Worm (Caenorhabditis elegans) whole organism, L4 larva: ENCODE results near the gene msi-1.

Experiments
- D1046.2 ChIP-seq: fragments of 200-800 bp; sonication (Bioruptor generic); IDR thresholded peaks from 2 replicates; pipeline ENCODE4 v1.3.6; 2022; ENCODE audit warnings: missing genetic modification characterization, missing compliant biosample characterization
- F37D6.2 ChIP-seq: sonication (generic microtip); optimal IDR thresholded peaks from 2 replicates; lab custom pipeline; 2016; ENCODE audit warnings: mild to moderate bottlenecking, missing genetic modification characterization, missing compliant biosample characterization
- F49E8.2 ChIP-seq: sonication (generic microtip); optimal IDR thresholded peaks from 2 replicates; lab custom pipeline; 2016; ENCODE audit warnings: missing compliant biosample characterization, mild to moderate bottlenecking, missing genetic modification characterization, borderline replicate concordance
- Y105C5A.15 ChIP-seq: fragments of 200-800 bp; sonication (Bioruptor generic); IDR thresholded peaks from 2 replicates; pipeline ENCODE4 v1.3.6; 2022; ENCODE audit warnings: missing genetic modification characterization, missing compliant biosample characterization
- Y48G9A.11 ChIP-seq: fragments of 200-800 bp; sonication (Bioruptor generic); IDR thresholded peaks from 2 replicates; pipeline ENCODE4 v1.3.6; 2022; ENCODE audit warnings: missing genetic modification reagents, missing genetic modification characterization, missing compliant biosample characterization
- aha-1 ChIP-seq: fragments of 150-350 bp; peaks from one replicate; lab custom pipeline; 2014; ENCODE audit warnings: missing biosample characterization, missing genetic modification characterization
- ama-1 ChIP-seq: fragments of 150-350 bp; optimal IDR thresholded peaks from 2 replicates; lab custom pipeline; 2014; ENCODE audit warnings: inconsistent platforms, mixed read lengths
- arid-1 ChIP-seq: fragments of 200-800 bp; sonication (Bioruptor generic); conservative IDR thresholded peaks from 2 replicates; pipeline ENCODE4 v1.3.6; 2022; ENCODE audit warnings: missing genetic modification reagents, missing genetic modification characterization, missing compliant biosample characterization
- attf-4 ChIP-seq: sonication (generic microtip); optimal IDR thresholded peaks from 3 replicates; lab custom pipeline; 2017; ENCODE audit warnings: missing biosample characterization, missing genetic modification characterization
- ceh-62 ChIP-seq: sonication (generic microtip); optimal IDR thresholded peaks from 2 replicates; lab custom pipeline; 2017; ENCODE audit warnings: missing biosample characterization, missing genetic modification characterization
- ces-1 ChIP-seq: fragments of 150-350 bp; sonication (generic microtip); optimal IDR thresholded peaks from 4 replicates; lab custom pipeline; 2014; ENCODE audit warnings: missing biosample characterization, missing genetic modification reagents, missing genetic modification characterization
- ctbp-1 ChIP-seq: fragments of 200-800 bp; sonication (Bioruptor generic); IDR thresholded peaks from 2 replicates; pipeline ENCODE4 v1.3.6; 2022; ENCODE audit warnings: missing genetic modification reagents, missing genetic modification characterization, missing compliant biosample characterization
- daf-16 ChIP-seq, 3 experiments: sonication (generic microtip); optimal IDR thresholded peaks; 2 replicates each; lab custom pipeline; 2016 to 2017; ENCODE audit warnings: missing genetic modification characterization in 3 of 3, missing genetic modification reagents in 3 of 3, mild to moderate bottlenecking in 2 of 3, missing compliant biosample characterization in 2 of 3, missing biosample characterization in 1 of 3, moderate library complexity in 1 of 3
- daf-19 ChIP-seq: fragments of 200-800 bp; sonication (Bioruptor generic); conservative IDR thresholded peaks from 2 replicates; pipeline ENCODE4 v1.3.6; 2022; ENCODE audit warnings: missing genetic modification characterization, missing compliant biosample characterization
- dmd-6 ChIP-seq: fragments of 200-800 bp; sonication (Bioruptor generic); IDR thresholded peaks from 2 replicates; pipeline ENCODE4 v1.3.6; 2022; ENCODE audit warnings: missing genetic modification reagents, missing genetic modification characterization, missing compliant biosample characterization
- dmd-8 ChIP-seq: fragments of 200-800 bp; sonication (Bioruptor generic); IDR thresholded peaks from 2 replicates; pipeline ENCODE4 v1.3.6; 2022; ENCODE audit warnings: missing genetic modification characterization, missing compliant biosample characterization
- dpl-1 ChIP-seq: fragments of 150-350 bp; optimal IDR thresholded peaks from 2 replicates; lab custom pipeline; 2014; ENCODE audit warnings: missing biosample characterization, missing genetic modification reagents, missing genetic modification characterization
- dve-1 ChIP-seq: sonication (generic microtip); optimal IDR thresholded peaks from 2 replicates; lab custom pipeline; 2017; ENCODE audit warnings: antibody characterized with exemption, mild to moderate bottlenecking, missing genetic modification characterization, missing compliant biosample characterization; ENCODE audit not compliant: insufficient read depth
- fkh-10 ChIP-seq: fragments of 150-350 bp; optimal IDR thresholded peaks from 2 replicates; lab custom pipeline; 2014; ENCODE audit warnings: missing biosample characterization, missing genetic modification reagents, missing genetic modification characterization
- hlh-11 ChIP-seq: fragments of 200-800 bp; sonication (Bioruptor generic); optimal IDR thresholded peaks from 2 replicates; lab custom pipeline; 2018; ENCODE audit warnings: mild to moderate bottlenecking, missing genetic modification characterization, missing compliant biosample characterization
- hlh-30 ChIP-seq: sonication (generic microtip); optimal IDR thresholded peaks from 2 replicates; lab custom pipeline; 2017; ENCODE audit warnings: antibody characterized with exemption, mild to moderate bottlenecking, missing genetic modification characterization, missing compliant biosample characterization; ENCODE audit not compliant: insufficient read depth
- jun-1 ChIP-seq: fragments of 150-350 bp; optimal IDR thresholded peaks from 2 replicates; lab custom pipeline; 2014; ENCODE audit warnings: missing biosample characterization, missing genetic modification reagents, missing genetic modification characterization
- lin-13 ChIP-seq: fragments of 150-350 bp; optimal IDR thresholded peaks from 2 replicates; lab custom pipeline; 2014; ENCODE audit warnings: missing biosample characterization, missing genetic modification reagents, missing genetic modification characterization
- lin-29 ChIP-seq: fragments of 200-800 bp; sonication (Bioruptor generic); IDR thresholded peaks from 2 replicates; pipeline ENCODE4 v1.3.6; 2022; ENCODE audit warnings: missing genetic modification reagents, missing genetic modification characterization, missing compliant biosample characterization
- mdl-1 ChIP-seq, 2 experiments: fragments of 150-350 bp in 1 of 2; sonication (generic microtip) in 1 of 2; optimal IDR thresholded peaks; 2 replicates each; lab custom pipeline; 2014 to 2017; ENCODE audit warnings: missing biosample characterization in 2 of 2, missing genetic modification characterization in 2 of 2
- mes-2 ChIP-seq: sonication (generic microtip); optimal IDR thresholded peaks from 2 replicates; lab custom pipeline; 2016; ENCODE audit warnings: missing genotype, mild to moderate bottlenecking, missing genetic modification characterization, missing compliant biosample characterization; ENCODE audit not compliant: poor library complexity, severe bottlenecking
- nhr-11 ChIP-seq: fragments of 150-350 bp; optimal IDR thresholded peaks from 2 replicates; lab custom pipeline; 2014; ENCODE audit warnings: missing biosample characterization, missing genetic modification characterization
- nhr-111 ChIP-seq: fragments of 200-800 bp; sonication (Bioruptor generic); optimal IDR thresholded peaks from 2 replicates; lab custom pipeline; 2018; ENCODE audit warnings: mild to moderate bottlenecking, missing genetic modification characterization, missing compliant biosample characterization
- nhr-237 ChIP-seq: sonication (generic microtip); optimal IDR thresholded peaks from 2 replicates; lab custom pipeline; 2017; ENCODE audit warnings: missing biosample characterization, missing genetic modification characterization
- nhr-28 ChIP-seq: fragments of 150-350 bp; optimal IDR thresholded peaks from 2 replicates; lab custom pipeline; 2014; ENCODE audit warnings: missing biosample characterization, missing genetic modification characterization
- php-3 ChIP-seq: fragments of 200-800 bp; sonication (Bioruptor generic); IDR thresholded peaks from 2 replicates; pipeline ENCODE4 v1.3.6; 2022; ENCODE audit warnings: missing genetic modification reagents, missing genetic modification characterization, missing compliant biosample characterization
- pqm-1 ChIP-seq: sonication (generic microtip); optimal IDR thresholded peaks from 2 replicates; lab custom pipeline; 2017; ENCODE audit warnings: missing biosample characterization, missing genetic modification characterization
- rbr-2 ChIP-seq: sonication (generic microtip); optimal IDR thresholded peaks from 2 replicates; lab custom pipeline; 2016; ENCODE audit warnings: missing genotype, missing genetic modification characterization, missing compliant biosample characterization
- set-16 ChIP-seq: fragments of 200-800 bp; sonication (Bioruptor generic); IDR thresholded peaks from 2 replicates; pipeline ENCODE4 v1.3.6; 2022; ENCODE audit warnings: missing genetic modification reagents, missing genetic modification characterization, missing compliant biosample characterization
- spr-1 ChIP-seq: sonication (generic microtip); optimal IDR thresholded peaks from 2 replicates; lab custom pipeline; 2016; ENCODE audit warnings: mild to moderate bottlenecking, missing genetic modification characterization, missing compliant biosample characterization
- tag-97 ChIP-seq: fragments of 200-800 bp; sonication (Bioruptor generic); IDR thresholded peaks from 2 replicates; pipeline ENCODE4 v1.3.6; 2022; ENCODE audit warnings: missing genetic modification characterization, missing compliant biosample characterization
- unc-130 ChIP-seq: sonication (generic microtip); optimal IDR thresholded peaks from 2 replicates; lab custom pipeline; 2016; ENCODE audit warnings: missing genetic modification reagents, missing genetic modification characterization, missing compliant biosample characterization
- unc-62 ChIP-seq, 3 experiments: fragments of 150-350 bp in 1 of 3; sonication (generic microtip); optimal IDR thresholded peaks in 2 of 3; peaks in 1 of 3; 1 replicate in 1 of 3; 2 replicates in 2 of 3; lab custom pipeline; 2014 to 2017; ENCODE audit warnings: missing biosample characterization in 3 of 3, missing genetic modification characterization in 3 of 3, missing genetic modification reagents in 3 of 3, missing genotype in 1 of 3
- zfp-3 ChIP-seq: fragments of 200-800 bp; sonication (Bioruptor generic); conservative IDR thresholded peaks from 2 replicates; pipeline ENCODE4 v1.3.6; 2022; ENCODE audit warnings: missing genetic modification reagents, missing genetic modification characterization, missing compliant biosample characterization
- zip-2 ChIP-seq: fragments of 150-350 bp; optimal IDR thresholded peaks from 2 replicates; lab custom pipeline; 2014; ENCODE audit warnings: missing biosample characterization, missing genetic modification characterization

Gene msi-1

DNA sequence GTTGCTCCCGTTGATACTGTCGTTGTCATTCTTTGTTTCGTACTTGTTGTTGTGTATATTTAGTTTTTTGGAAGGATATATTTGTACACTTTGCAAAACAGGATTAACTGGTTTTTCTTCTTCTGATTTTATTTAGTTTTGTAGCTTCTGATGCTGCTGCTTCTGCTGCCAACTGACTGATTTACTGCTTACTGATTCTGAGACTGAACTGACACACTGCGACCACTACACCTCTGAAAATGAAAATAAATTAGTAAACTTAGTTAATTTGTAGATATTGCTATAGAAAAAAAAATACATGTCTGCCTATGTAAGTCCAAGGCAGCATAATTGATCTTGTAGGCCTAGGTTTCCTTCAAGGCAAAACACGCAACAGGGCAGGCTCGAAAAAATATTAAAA, 3.5 kb downstream of the msi-1 start, which contains the start of gene R10E9.4:
Gene R10E9.4 (minus strand): TSS at position 101 of the 400 bp plus-strand sequence.
- TF ChIP-seq F49E8.2 (tag; lab: Kevin White, UChicago) (no peak), aha-1 (tag; lab: Kevin White, UChicago) (peak; percentile 41), rbr-2 (tag; lab: Kevin White, UChicago) (no peak)

DNA sequence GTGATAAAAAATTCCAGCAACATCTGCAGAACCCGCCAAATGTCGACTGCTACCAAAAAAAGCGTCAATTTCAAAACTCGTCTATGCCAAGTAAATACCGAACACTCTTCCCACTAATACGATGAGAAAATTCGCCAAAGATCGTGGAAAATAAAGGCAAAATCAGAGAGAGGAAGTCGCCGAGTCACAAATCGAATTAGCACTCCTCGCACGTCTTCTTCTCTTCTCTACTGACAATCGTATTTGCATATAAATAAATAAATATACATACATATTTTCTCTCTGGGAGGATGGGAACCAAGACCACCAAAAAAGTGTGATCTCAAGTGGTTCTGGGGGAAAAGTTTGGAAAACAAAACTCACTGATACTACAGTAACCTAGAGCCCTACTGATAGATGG, 5.8 kb downstream of the msi-1 start:
- TF ChIP-seq daf-19 (GFP tag; lab: Robert Waterston, UW) (no peak), ces-1 (GFP tag; lab: Kevin White, UChicago) (peak; percentile 79), dpl-1 (GFP tag; lab: Kevin White, UChicago) (no peak)

DNA sequence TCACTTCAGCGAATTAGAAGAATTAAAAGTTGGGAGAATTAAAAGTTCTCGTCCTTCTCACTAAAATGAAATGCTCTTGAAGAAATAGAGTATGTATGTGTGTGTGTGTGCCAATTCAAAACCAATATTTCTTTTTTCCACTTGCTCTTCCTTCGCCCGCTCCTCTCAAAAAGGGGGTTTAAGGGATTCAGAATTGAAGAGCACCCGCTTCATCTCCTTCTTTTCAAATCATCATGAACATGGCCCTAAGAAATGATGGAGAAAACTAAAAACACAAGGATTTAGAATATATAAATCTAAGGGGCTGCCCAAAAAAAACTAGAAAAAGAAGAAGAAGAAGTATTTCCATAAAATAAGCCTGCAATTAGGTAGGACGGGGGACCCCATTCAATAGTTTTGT, 7.1 kb downstream of the msi-1 start:
- no peak for TF ChIP-seq arid-1 (GFP tag; lab: Robert Waterston, UW)
- no peak for TF ChIP-seq fkh-10 (GFP tag; lab: Kevin White, UChicago)
- no peak for TF ChIP-seq Y48G9A.11 (GFP tag; lab: Robert Waterston, UW)
- peak in 1 of 2 experiments; percentile 91 for TF ChIP-seq unc-62 (GFP tag; optimal IDR thresholded peaks at IDR 0.05 in 1 of 2; lab: Kevin White, UChicago)
- no peak for TF ChIP-seq unc-62 (tag; optimal IDR thresholded peaks at IDR 0.05; lab: Kevin White, UChicago)

DNA sequence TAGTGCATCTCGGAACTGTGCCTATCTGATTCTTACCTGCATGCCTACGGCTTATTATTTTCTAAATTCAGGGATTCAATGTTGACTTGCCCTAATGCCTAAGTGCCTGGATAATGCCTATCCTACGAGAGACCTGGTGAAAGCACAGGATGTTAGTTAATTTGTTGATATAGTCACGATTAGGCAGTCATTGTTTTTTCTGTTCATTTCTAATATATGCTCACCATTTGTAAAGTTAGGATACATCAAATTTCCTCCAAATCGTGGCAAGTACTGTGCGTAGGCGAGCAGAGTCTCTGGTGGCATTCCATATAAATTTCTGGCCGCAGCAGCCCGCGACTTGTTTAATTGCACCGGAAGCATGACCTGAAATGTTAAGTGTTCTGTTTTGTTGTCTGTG, 10.0 kb downstream of the msi-1 start:
- TF ChIP-seq spr-1 (tag; lab: Kevin White, UChicago) = no peak
- TF ChIP-seq unc-62 (GFP tag; optimal IDR thresholded peaks at IDR 0.05 in 1 of 2; lab: Kevin White, UChicago) = peak in 1 of 2 experiments; percentile 93
- TF ChIP-seq unc-62 (tag; optimal IDR thresholded peaks at IDR 0.05; lab: Kevin White, UChicago) = no peak

DNA sequence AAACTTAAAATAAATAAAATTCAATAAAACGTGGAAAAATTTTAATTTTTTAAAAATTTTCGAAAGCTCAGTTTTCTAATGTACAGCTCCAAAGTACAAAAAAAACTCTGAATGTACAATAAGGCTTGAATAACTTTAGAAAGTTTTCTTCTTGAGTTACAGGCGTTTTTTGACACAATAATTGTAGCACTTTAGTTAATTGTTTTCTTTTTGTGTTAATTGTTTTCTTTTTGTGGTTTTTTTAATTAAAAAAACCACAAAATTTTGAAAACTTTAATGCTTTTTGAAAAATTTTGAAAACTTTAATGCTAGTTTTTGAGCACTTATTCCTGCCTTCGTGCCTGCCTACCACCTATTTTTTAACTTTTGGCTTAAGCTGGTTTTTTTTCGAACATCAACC, 12.0 kb downstream of the msi-1 start, which contains the start of gene R10E9.2:
Gene R10E9.2 (minus strand): TSS at position 101 of the 400 bp plus-strand sequence.
- TF ChIP-seq ceh-62 (tag; lab: Kevin White, UChicago) = no peak
- TF ChIP-seq Y105C5A.15 (GFP tag; lab: Robert Waterston, UW) = no peak
- TF ChIP-seq nhr-237 (tag; lab: Kevin White, UChicago) = no peak
- no peak for TF ChIP-seq nhr-111
- TF ChIP-seq ama-1 (lab: Kevin White, UChicago) = no peak
- no peak for TF ChIP-seq ctbp-1 (GFP tag; lab: Robert Waterston, UW)
- no peak for TF ChIP-seq lin-13 (GFP tag; lab: Kevin White, UChicago)
- TF ChIP-seq set-16 = no peak
- no peak for TF ChIP-seq attf-4 (tag; lab: Kevin White, UChicago)
- TF ChIP-seq D1046.2 (GFP tag; lab: Robert Waterston, UW) = no peak
- no peak for TF ChIP-seq dmd-8 (GFP tag; lab: Robert Waterston, UW)
- no peak for TF ChIP-seq dmd-6 (GFP tag; lab: Robert Waterston, UW)
- TF ChIP-seq tag-97 = no peak
- no peak for TF ChIP-seq nhr-11
- TF ChIP-seq lin-29 (GFP tag; lab: Robert Waterston, UW) = no peak
- TF ChIP-seq zfp-3 (GFP tag; lab: Robert Waterston, UW) = no peak
- no peak for TF ChIP-seq unc-130 (GFP tag; lab: Kevin White, UChicago)
- TF ChIP-seq php-3 (GFP tag; lab: Robert Waterston, UW) = no peak
- no peak for TF ChIP-seq spr-1 (tag; lab: Kevin White, UChicago)

DNA sequence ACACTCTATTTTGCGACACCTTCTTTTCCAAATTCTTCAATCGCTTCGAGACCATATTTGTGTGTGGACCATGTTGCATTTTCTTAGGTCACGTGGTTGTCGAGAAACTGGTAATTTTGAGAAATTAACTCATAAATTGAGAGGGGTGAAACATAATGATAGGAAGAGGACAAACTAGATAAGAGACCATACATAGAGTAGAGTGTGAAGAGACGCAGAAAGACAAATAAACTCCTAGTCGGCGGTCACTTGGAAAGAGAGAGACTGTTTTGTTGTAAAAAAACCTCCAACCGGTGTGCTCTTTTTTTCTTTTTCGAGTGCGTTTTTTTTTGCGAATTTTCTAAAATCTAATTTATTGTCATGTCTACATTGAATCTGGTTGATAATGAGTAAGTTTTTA, 16.2 kb downstream of the msi-1 start, which contains the start of gene R10E9.3:
Gene R10E9.3 (plus strand): TSS at position 235 of the 400 bp plus-strand sequence.
- TF ChIP-seq mdl-1 (tag; optimal IDR thresholded peaks at IDR 0.05; lab: Kevin White, UChicago) (peak in 1 of 2 experiments; percentile 30), F49E8.2 (tag; lab: Kevin White, UChicago) (no peak), jun-1 (tag; lab: Kevin White, UChicago) (no peak), php-3 (GFP tag; lab: Robert Waterston, UW) (peak; percentile 72), pqm-1 (tag; lab: Kevin White, UChicago) (peak; percentile 25), hlh-11 (tag; lab: Kevin White, UChicago) (peak; percentile 53), fkh-10 (GFP tag; lab: Kevin White, UChicago) (no peak), aha-1 (tag; lab: Kevin White, UChicago) (peak; percentile 85), F37D6.2 (no peak), ces-1 (GFP tag; lab: Kevin White, UChicago) (no peak), nhr-28 (tag; lab: Kevin White, UChicago) (peak; percentile 19), hlh-30 (tag; lab: Kevin White, UChicago) (peak; percentile 35), daf-16 (GFP tag; optimal IDR thresholded peaks at IDR 0.05; lab: Kevin White, UChicago) (no peak), daf-16 (tag; optimal IDR thresholded peaks at IDR 0.05; lab: Kevin White, UChicago) (peak; percentile 51), dve-1 (tag; lab: Kevin White, UChicago) (peak; percentile 38), mes-2 (tag; lab: Kevin White, UChicago) (peak; percentile 18), lin-29 (GFP tag; lab: Robert Waterston, UW) (no peak), dmd-6 (GFP tag; lab: Robert Waterston, UW) (peak; percentile 33; the same call in 1 of the 2 replicates), zip-2 (no peak)
